Worm (Caenorhabditis elegans) whole organism, early embryonic: ENCODE measurements around the gene Y51H7C.7.

Experiments
- B0310.2 ChIP-seq: sonication (generic microtip); optimal IDR thresholded peaks from 2 replicates; lab custom pipeline; 2016; ENCODE audit warnings: mild to moderate bottlenecking, missing genetic modification characterization, missing compliant biosample characterization
- F13C5.2 ChIP-seq: sonication (generic microtip); optimal IDR thresholded peaks from 2 replicates; lab custom pipeline; 2017; ENCODE audit warnings: mild to moderate bottlenecking, missing genetic modification characterization, inconsistent platforms, missing compliant biosample characterization
- ama-1 ChIP-seq: fragments of 150-350 bp; optimal IDR thresholded peaks from 2 replicates; lab custom pipeline; 2014
- ceh-36 ChIP-seq: sonication (generic microtip); optimal IDR thresholded peaks from 2 replicates; lab custom pipeline; 2016; ENCODE audit warnings: missing genetic modification characterization, inconsistent platforms, missing compliant biosample characterization
- hmg-4 ChIP-seq: fragments of 200-800 bp; sonication (Bioruptor generic); optimal IDR thresholded peaks from 2 replicates; lab custom pipeline; 2018; ENCODE audit warnings: mild to moderate bottlenecking, missing genetic modification characterization, missing compliant biosample characterization
- scrt-1 ChIP-seq: fragments of 200-800 bp; sonication (Bioruptor generic); IDR thresholded peaks from 2 replicates; pipeline ENCODE4 v1.3.6; 2022; ENCODE audit warnings: missing genetic modification characterization, missing compliant biosample characterization
- sea-1 ChIP-seq: fragments of 200-800 bp; sonication (Bioruptor generic); conservative IDR thresholded peaks from 2 replicates; pipeline ENCODE4 v1.3.6; 2022; ENCODE audit warnings: missing genetic modification characterization, missing compliant biosample characterization
- tbx-11 ChIP-seq: fragments of 200-800 bp; sonication (Bioruptor generic); IDR thresholded peaks from 2 replicates; pipeline ENCODE4 v1.3.6; 2022; ENCODE audit warnings: missing genetic modification characterization, missing compliant biosample characterization
- tbx-37 ChIP-seq: fragments of 200-800 bp; sonication (Bioruptor generic); conservative IDR thresholded peaks from 2 replicates; pipeline ENCODE4 v1.3.6; 2022; ENCODE audit warnings: missing genetic modification reagents, missing genetic modification characterization, missing compliant biosample characterization
- tra-4 ChIP-seq: sonication (generic microtip); optimal IDR thresholded peaks from 2 replicates; lab custom pipeline; 2017; ENCODE audit warnings: missing genetic modification characterization, missing compliant biosample characterization

- TF ChIP-seq F13C5.2 (no peak), tbx-11 (no peak), ama-1 (lab: Kevin White, UChicago) (no peak), B0310.2 (tag; lab: Kevin White, UChicago) (no peak), ceh-36 (tag; lab: Kevin White, UChicago) (no peak), scrt-1 (GFP tag; lab: Robert Waterston, UW) (no peak), sea-1 (GFP tag; lab: Robert Waterston, UW) (no peak), tra-4 (tag; lab: Kevin White, UChicago) (no peak), tbx-37 (GFP tag; lab: Robert Waterston, UW) (no peak), hmg-4 (GFP tag; lab: Kevin White, UChicago) (no peak)
Measured at ce11 chrII:1401474-1401873, 895 bp upstream of the Y51H7C.7 start, which contains the start of gene Y51H7C.8.
